Worm (Caenorhabditis elegans): ENCODE results near the gene zipt-17.

- TF ChIP-seq unc-62 (GFP tag; optimal IDR thresholded peaks at IDR 0.05 in 1 of 2) = no peak
- TF ChIP-seq unc-62 (tag; optimal IDR thresholded peaks at IDR 0.05) = no peak
- TF ChIP-seq unc-39 (tag; optimal IDR thresholded peaks at IDR 0.05) = no peak
- no peak for TF ChIP-seq arid-1 (GFP tag; conservative IDR thresholded peaks at IDR 0.05)
- TF ChIP-seq duxl-1 (tag; optimal IDR thresholded peaks at IDR 0.05; ENCODE audit: poor library complexity) = no peak
- TF ChIP-seq skn-1 (tag; optimal IDR thresholded peaks at IDR 0.05) = no peak
- no peak for TF ChIP-seq lsy-2 (tag; optimal IDR thresholded peaks at IDR 0.05)
- no peak for TF ChIP-seq zag-1 (tag; optimal IDR thresholded peaks at IDR 0.05)
- no peak for TF ChIP-seq daf-8 (GFP tag; IDR thresholded peaks at IDR 0.05)
- no peak for TF ChIP-seq attf-4 (tag; optimal IDR thresholded peaks at IDR 0.05)
- TF ChIP-seq mes-2 (tag; optimal IDR thresholded peaks at IDR 0.05; ENCODE audit: poor library complexity, severe bottlenecking) = no peak
- no peak for TF ChIP-seq snpc-4 (tag; optimal IDR thresholded peaks at IDR 0.05)
- no peak for TF ChIP-seq pha-4 (GFP tag; IDR thresholded peaks at IDR 0.05)
- no peak for TF ChIP-seq pha-4 (tag; optimal IDR thresholded peaks at IDR 0.05)
Observed at ce11 chrIV:17406119-17406518, 38.9 kb upstream of the zipt-17 start.

Data from whole organism, L4 larva.